Worm (Caenorhabditis elegans): ENCODE measurements around the gene F47B8.13.

- TF ChIP-seq nfya-1 (tag; optimal IDR thresholded peaks at IDR 0.05) (no peak), fkh-10 (GFP tag; optimal IDR thresholded peaks at IDR 0.05) (no peak), ama-1 (optimal IDR thresholded peaks at IDR 0.05) (no peak), unc-3 (GFP tag; conservative IDR thresholded peaks at IDR 0.05) (no peak), unc-3 (tag; optimal IDR thresholded peaks at IDR 0.05) (no peak), ceh-14 (tag; optimal IDR thresholded peaks at IDR 0.05) (no peak), che-1 (tag; optimal IDR thresholded peaks at IDR 0.05) (no peak), sox-4 (tag; optimal IDR thresholded peaks at IDR 0.05) (no peak), pha-4 (tag; optimal IDR thresholded peaks at IDR 0.05) (no peak), ceh-34 (tag; optimal IDR thresholded peaks at IDR 0.05) (no peak), ceh-9 (tag; optimal IDR thresholded peaks at IDR 0.05) (no peak), pat-9 (tag; optimal IDR thresholded peaks at IDR 0.05) (no peak), Y22D7AL.16 (tag; optimal IDR thresholded peaks at IDR 0.05) (no peak), ceh-24 (tag; optimal IDR thresholded peaks at IDR 0.05) (no peak)
Observed at ce11 chrV:14336655-14337054, 17.1 kb upstream of the F47B8.13 start, which contains the start of gene srm-6.

Data from whole organism, late embryonic.